Worm (Caenorhabditis elegans) whole organism, L2 larva: ENCODE results near the gene twk-17.

Experiments
- R02D3.7 ChIP-seq: fragments of 150-350 bp; optimal IDR thresholded peaks from 2 replicates; lab custom pipeline; 2014; ENCODE audit warnings: missing biosample characterization, missing genetic modification characterization
- ama-1 ChIP-seq: fragments of 150-350 bp; optimal IDR thresholded peaks from 2 replicates; lab custom pipeline; 2018; ENCODE audit warnings: inconsistent platforms
- elt-3 ChIP-seq: sonication (generic microtip); optimal IDR thresholded peaks from 2 replicates; lab custom pipeline; 2017; ENCODE audit warnings: missing biosample characterization, missing genetic modification characterization
- nhr-11 ChIP-seq: fragments of 150-350 bp; optimal IDR thresholded peaks from 2 replicates; lab custom pipeline; 2014; ENCODE audit warnings: missing biosample characterization, missing genetic modification characterization
- nhr-12 ChIP-seq: fragments of 150-350 bp; optimal IDR thresholded peaks from 2 replicates; lab custom pipeline; 2014; ENCODE audit warnings: missing biosample characterization, missing genetic modification characterization
- nhr-25 ChIP-seq: fragments of 150-350 bp; sonication (generic microtip); optimal IDR thresholded peaks from 3 replicates; lab custom pipeline; 2014; ENCODE audit warnings: missing biosample characterization, missing genetic modification characterization
- nhr-6 ChIP-seq: fragments of 150-350 bp; optimal IDR thresholded peaks from 2 replicates; lab custom pipeline; 2014; ENCODE audit warnings: missing biosample characterization, missing genetic modification characterization
- peb-1 ChIP-seq: fragments of 150-350 bp; optimal IDR thresholded peaks from 2 replicates; lab custom pipeline; 2014; ENCODE audit warnings: missing biosample characterization, missing genetic modification characterization
- unc-39 ChIP-seq: fragments of 150-350 bp; optimal IDR thresholded peaks from 2 replicates; lab custom pipeline; 2014; ENCODE audit warnings: missing biosample characterization, missing genetic modification characterization
- unc-55 ChIP-seq: fragments of 150-350 bp; sonication (generic microtip); optimal IDR thresholded peaks from 3 replicates; lab custom pipeline; 2014; ENCODE audit warnings: missing biosample characterization, missing genetic modification reagents, missing genetic modification characterization

ce11 chrX:7645313-7645712 is 37.4 kb upstream of the twk-17 start, which contains the start of gene F26A10.2:
- TF ChIP-seq nhr-12 (no peak), nhr-6 (no peak), nhr-11 (tag; lab: Kevin White, UChicago) (no peak), elt-3 (tag; lab: Kevin White, UChicago) (no peak), unc-55 (GFP tag; lab: Kevin White, UChicago) (no peak), unc-39 (tag; lab: Kevin White, UChicago) (no peak), R02D3.7 (tag; lab: Kevin White, UChicago) (no peak), nhr-25 (tag; lab: Kevin White, UChicago) (no peak), ama-1 (lab: Kevin White, UChicago) (no peak), peb-1 (tag; lab: Kevin White, UChicago) (no peak)
